Fruit fly (Drosophila melanogaster): ENCODE data around the gene CG15422.

DNA sequence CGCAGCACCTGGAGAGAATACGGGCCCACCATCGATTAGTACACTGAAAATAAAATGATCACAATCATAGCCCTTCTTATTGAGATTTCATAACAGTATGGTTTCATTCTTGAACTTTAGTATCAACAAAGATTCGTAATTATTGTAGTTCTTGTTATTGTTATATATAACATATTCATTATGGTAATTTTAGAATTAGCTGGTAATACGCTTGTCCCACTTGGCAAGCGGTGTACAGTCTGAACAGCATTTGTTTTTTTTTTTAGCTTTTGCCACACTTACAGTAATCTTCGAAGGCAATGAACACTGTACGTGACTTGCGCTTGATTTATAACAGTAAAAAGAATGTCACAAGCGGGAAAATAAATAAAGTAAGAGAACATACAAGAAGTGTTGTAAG lies 38.3 kb downstream of the CG15422 start:
- TF ChIP-seq CTCF (optimal IDR thresholded peaks at IDR 0.05) = no peak
- no peak for TF ChIP-seq CG8478 (optimal IDR thresholded peaks at IDR 0.05)
